Worm (Caenorhabditis elegans) whole organism, late embryonic: ENCODE results near the gene frpr-18.
A peak's percentile ranks its signal among the peaks of the same experiment; 100 is the strongest.

ENCODE experiments used
- C38D4.7 ChIP-seq: fragments of 200-800 bp; sonication (Bioruptor generic); optimal IDR thresholded peaks from 2 replicates; lab custom pipeline; 2018; ENCODE audit warnings: mild to moderate bottlenecking, missing genetic modification characterization, moderate library complexity, missing compliant biosample characterization
- K02D7.2 ChIP-seq: sonication (generic microtip); optimal IDR thresholded peaks from 2 replicates; lab custom pipeline; 2017; ENCODE audit warnings: mild to moderate bottlenecking, missing genetic modification characterization, missing compliant biosample characterization
- ahr-1 ChIP-seq: sonication (generic microtip); optimal IDR thresholded peaks from 2 replicates; lab custom pipeline; 2016; ENCODE audit warnings: missing genetic modification characterization, missing compliant biosample characterization
- ama-1 ChIP-seq: fragments of 150-350 bp; optimal IDR thresholded peaks from 2 replicates; lab custom pipeline; 2014
- ceh-22 ChIP-seq: sonication (generic microtip); optimal IDR thresholded peaks from 2 replicates; lab custom pipeline; 2017; ENCODE audit warnings: missing biosample characterization, missing genetic modification characterization
- ceh-24 ChIP-seq: sonication (generic microtip); optimal IDR thresholded peaks from 2 replicates; lab custom pipeline; 2016; ENCODE audit warnings: mild to moderate bottlenecking, missing genetic modification characterization, missing compliant biosample characterization
- ceh-34 ChIP-seq: sonication (generic microtip); optimal IDR thresholded peaks from 2 replicates; lab custom pipeline; 2016; ENCODE audit warnings: mild to moderate bottlenecking, missing genetic modification characterization, missing compliant biosample characterization
- ceh-48 ChIP-seq: sonication (generic microtip); optimal IDR thresholded peaks from 2 replicates; lab custom pipeline; 2016; ENCODE audit warnings: missing genetic modification characterization, inconsistent platforms, missing compliant biosample characterization
- ceh-6 ChIP-seq: fragments of 200-800 bp; sonication (Bioruptor generic); optimal IDR thresholded peaks from 2 replicates; lab custom pipeline; 2018; ENCODE audit warnings: mild to moderate bottlenecking, missing genetic modification characterization, missing compliant biosample characterization
- che-1 ChIP-seq: sonication (generic microtip); optimal IDR thresholded peaks from 2 replicates; lab custom pipeline; 2016; ENCODE audit warnings: mild to moderate bottlenecking, missing genetic modification characterization, missing compliant biosample characterization
- dmd-4 ChIP-seq: sonication (generic microtip); optimal IDR thresholded peaks from 2 replicates; lab custom pipeline; 2016; ENCODE audit warnings: borderline replicate concordance, missing genetic modification characterization, missing compliant biosample characterization
- dve-1 ChIP-seq: sonication (generic microtip); optimal IDR thresholded peaks from 2 replicates; lab custom pipeline; 2017; ENCODE audit warnings: antibody characterized with exemption, mild to moderate bottlenecking, missing genetic modification characterization, missing compliant biosample characterization
- elt-2 ChIP-seq: sonication (generic microtip); optimal IDR thresholded peaks from 2 replicates; lab custom pipeline; 2016; ENCODE audit warnings: missing genetic modification reagents, missing genetic modification characterization, missing compliant biosample characterization
- ets-4 ChIP-seq: sonication (generic microtip); optimal IDR thresholded peaks from 2 replicates; lab custom pipeline; 2016; ENCODE audit warnings: missing genetic modification characterization, missing compliant biosample characterization
- fkh-10 ChIP-seq: fragments of 150-350 bp; optimal IDR thresholded peaks from 2 replicates; lab custom pipeline; 2014; ENCODE audit warnings: missing biosample characterization, missing genetic modification reagents, missing genetic modification characterization
- gmeb-2 ChIP-seq: sonication (generic microtip); optimal IDR thresholded peaks from 2 replicates; lab custom pipeline; 2016; ENCODE audit warnings: missing genetic modification characterization, inconsistent platforms, missing compliant biosample characterization
- hlh-13 ChIP-seq: fragments of 200-800 bp; sonication (Bioruptor generic); optimal IDR thresholded peaks from 2 replicates; lab custom pipeline; 2018; ENCODE audit warnings: mild to moderate bottlenecking, missing genetic modification characterization, missing compliant biosample characterization
- hlh-30 ChIP-seq: sonication (generic microtip); optimal IDR thresholded peaks from 2 replicates; lab custom pipeline; 2017; ENCODE audit warnings: antibody characterized with exemption, missing genetic modification characterization, missing compliant biosample characterization; ENCODE audit not compliant: insufficient read depth
- hlh-6 ChIP-seq: sonication (generic microtip); optimal IDR thresholded peaks from 2 replicates; lab custom pipeline; 2016; ENCODE audit warnings: missing genotype, missing genetic modification characterization, missing compliant biosample characterization
- lim-6 ChIP-seq: sonication (generic microtip); optimal IDR thresholded peaks from 2 replicates; lab custom pipeline; 2016; ENCODE audit warnings: missing genetic modification characterization, missing compliant biosample characterization
- madf-2 ChIP-seq: sonication (generic microtip); optimal IDR thresholded peaks from 2 replicates; lab custom pipeline; 2017; ENCODE audit warnings: missing genetic modification characterization, missing compliant biosample characterization
- mec-3 ChIP-seq: sonication (generic microtip); optimal IDR thresholded peaks from 2 replicates; lab custom pipeline; 2016; ENCODE audit warnings: borderline replicate concordance, missing genetic modification characterization, missing compliant biosample characterization
- nhr-11 ChIP-seq: fragments of 150-350 bp; optimal IDR thresholded peaks from 2 replicates; lab custom pipeline; 2014; ENCODE audit warnings: missing biosample characterization, missing genetic modification characterization
- nhr-232 ChIP-seq: sonication (generic microtip); optimal IDR thresholded peaks from 2 replicates; lab custom pipeline; 2016; ENCODE audit warnings: missing genetic modification characterization, missing compliant biosample characterization
- odd-2 ChIP-seq: sonication (generic microtip); optimal IDR thresholded peaks from 2 replicates; lab custom pipeline; 2017; ENCODE audit warnings: antibody characterized with exemption, mild to moderate bottlenecking, missing genetic modification characterization, missing compliant biosample characterization
- pag-3 ChIP-seq: sonication (generic microtip); optimal IDR thresholded peaks from 2 replicates; lab custom pipeline; 2016; ENCODE audit warnings: missing compliant biosample characterization, missing genetic modification characterization, borderline replicate concordance
- pat-9 ChIP-seq: fragments of 200-800 bp; sonication (Bioruptor generic); optimal IDR thresholded peaks from 2 replicates; lab custom pipeline; 2018; ENCODE audit warnings: mild to moderate bottlenecking, missing genetic modification characterization, moderate library complexity, missing compliant biosample characterization
- pha-4 ChIP-seq: fragments of 150-350 bp; optimal IDR thresholded peaks from 2 replicates; lab custom pipeline; 2018; ENCODE audit warnings: missing biosample characterization, missing genetic modification reagents, missing genetic modification characterization
- pros-1 ChIP-seq: fragments of 150-350 bp; optimal IDR thresholded peaks from 2 replicates; lab custom pipeline; 2014; ENCODE audit warnings: missing biosample characterization, missing genetic modification reagents, missing genetic modification characterization
- ref-2 ChIP-seq: sonication (generic microtip); optimal IDR thresholded peaks from 2 replicates; lab custom pipeline; 2016; ENCODE audit warnings: missing genetic modification characterization, missing compliant biosample characterization
- syd-9 ChIP-seq: sonication (generic microtip); optimal IDR thresholded peaks from 2 replicates; lab custom pipeline; 2016; ENCODE audit warnings: mild to moderate bottlenecking, missing genetic modification characterization, moderate library complexity, missing compliant biosample characterization
- tbx-2 ChIP-seq: sonication (generic microtip); optimal IDR thresholded peaks from 2 replicates; lab custom pipeline; 2016; ENCODE audit warnings: missing genetic modification characterization, missing compliant biosample characterization
- tbx-7 ChIP-seq: sonication (generic microtip); optimal IDR thresholded peaks from 2 replicates; lab custom pipeline; 2016; ENCODE audit warnings: missing genotype, missing genetic modification characterization, missing compliant biosample characterization
- ttx-3 ChIP-seq: sonication (generic microtip); optimal IDR thresholded peaks from 2 replicates; lab custom pipeline; 2016; ENCODE audit warnings: missing genetic modification reagents, missing genetic modification characterization, missing compliant biosample characterization
- unc-3 ChIP-seq, 2 experiments: fragments of 200-800 bp in 1 of 2; sonication (Bioruptor generic) in 1 of 2; sonication (generic microtip) in 1 of 2; conservative IDR thresholded peaks in 1 of 2; optimal IDR thresholded peaks in 1 of 2; 2 replicates each; pipeline versions ENCODE4 v1.3.6 to Lab custom; 2016 to 2022; ENCODE audit warnings: missing compliant biosample characterization in 2 of 2, missing genetic modification characterization in 2 of 2, missing genetic modification reagents in 1 of 2
- unc-42 ChIP-seq: sonication (generic microtip); optimal IDR thresholded peaks from 2 replicates; lab custom pipeline; 2016; ENCODE audit warnings: missing genotype, missing genetic modification characterization, missing compliant biosample characterization
- unc-86 ChIP-seq: sonication (generic microtip); optimal IDR thresholded peaks from 2 replicates; lab custom pipeline; 2016; ENCODE audit warnings: missing genetic modification characterization, missing compliant biosample characterization
- ztf-16 ChIP-seq: sonication (generic microtip); optimal IDR thresholded peaks from 2 replicates; lab custom pipeline; 2017; ENCODE audit warnings: missing genetic modification characterization, missing compliant biosample characterization

Gene frpr-18

DNA sequence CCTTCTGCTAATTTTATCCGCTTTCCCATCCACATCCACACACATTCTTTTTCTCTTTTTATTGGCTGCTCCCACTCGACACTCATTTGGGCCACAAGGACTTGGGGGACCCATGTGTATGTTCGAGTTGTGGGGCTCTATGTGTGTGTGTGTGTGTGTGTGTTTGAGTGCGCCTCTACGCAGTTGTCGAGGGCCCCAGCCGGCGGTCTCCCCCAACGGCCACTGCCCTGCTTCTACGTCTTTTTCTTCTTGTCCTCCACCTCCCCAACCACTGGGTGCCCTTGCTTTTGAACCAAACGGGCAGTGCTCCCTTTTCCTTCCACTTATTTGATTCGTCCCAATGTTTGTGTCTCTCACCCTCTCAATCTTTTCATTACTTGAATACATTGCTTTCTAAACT is 10.5 kb downstream of the frpr-18 start (continued):
- no peak for TF ChIP-seq pros-1 (tag; lab: Kevin White, UChicago)

DNA sequence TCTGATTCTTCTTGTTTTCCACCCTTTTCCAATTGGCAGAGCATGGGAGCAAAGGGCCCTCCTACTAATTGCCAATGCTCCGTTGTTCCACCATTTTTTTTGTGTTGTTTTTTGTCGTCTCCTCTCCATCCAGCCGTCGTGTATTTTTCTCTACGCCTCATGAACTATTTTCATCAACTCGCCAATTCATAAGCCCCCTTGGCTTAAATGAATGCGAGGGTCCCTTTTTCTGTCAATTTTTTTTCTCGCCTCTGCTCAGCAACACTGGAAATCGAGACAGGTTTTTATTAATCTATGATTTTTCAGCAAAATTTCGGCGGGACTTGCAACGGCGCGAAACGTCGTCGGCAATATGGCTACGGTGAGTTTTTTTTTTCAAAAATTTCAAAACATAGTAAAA is 10.9 kb downstream of the frpr-18 start, which contains the start of gene unc-70:
TSS of gene unc-70 (plus strand) at position 301 of the 400 bp plus-strand sequence.
- TF ChIP-seq madf-2 = no peak
- TF ChIP-seq unc-3 (GFP tag; conservative IDR thresholded peaks at IDR 0.05; lab: Robert Waterston, UW) = no peak
- peak; percentile 15 for TF ChIP-seq unc-3 (tag; optimal IDR thresholded peaks at IDR 0.05; lab: Kevin White, UChicago)
- TF ChIP-seq nhr-11 (tag; lab: Kevin White, UChicago) = no peak

- TF ChIP-seq ahr-1 (no peak), elt-2 (tag; lab: Kevin White, UChicago) (peak; percentile 55), nhr-11 (tag; lab: Kevin White, UChicago) (no peak)
These were observed 11.6 kb downstream of the frpr-18 start for ce11 chrV:6881735-6882134.

ce11 chrV:6882452-6882939 is 12.4 kb downstream of the frpr-18 start:
- TF ChIP-seq unc-42 (tag; lab: Kevin White, UChicago) (peak; percentile 57), hlh-13 (no peak)

ce11 chrV:6885070-6885469 is 15.0 kb downstream of the frpr-18 start:
- TF ChIP-seq pat-9 = no peak
- no peak for TF ChIP-seq tbx-7 (tag; lab: Kevin White, UChicago)
- TF ChIP-seq pag-3 (tag; lab: Kevin White, UChicago) = no peak
- TF ChIP-seq hlh-30 (tag; lab: Kevin White, UChicago) = no peak
- TF ChIP-seq K02D7.2 (tag; lab: Kevin White, UChicago) = no peak
- no peak for TF ChIP-seq hlh-6 (tag; lab: Kevin White, UChicago)
- no peak for TF ChIP-seq mec-3 (tag; lab: Kevin White, UChicago)
- TF ChIP-seq nhr-11 (tag; lab: Kevin White, UChicago) = no peak
- TF ChIP-seq dmd-4 (tag; lab: Kevin White, UChicago) = no peak
- TF ChIP-seq ztf-16 (tag; lab: Kevin White, UChicago) = no peak
- TF ChIP-seq unc-3 (GFP tag; conservative IDR thresholded peaks at IDR 0.05; lab: Robert Waterston, UW) = no peak
- TF ChIP-seq unc-3 (tag; optimal IDR thresholded peaks at IDR 0.05; lab: Kevin White, UChicago) = no peak
- TF ChIP-seq hlh-13 = no peak
- TF ChIP-seq madf-2 = no peak
- no peak for TF ChIP-seq syd-9 (tag; lab: Kevin White, UChicago)
- TF ChIP-seq, all 69 proteins: peak for 0

ce11 chrV:6888828-6889227 is 18.7 kb downstream of the frpr-18 start:
- TF ChIP-seq gmeb-2 (tag; lab: Kevin White, UChicago) (peak; percentile 73), ets-4 (tag; lab: Kevin White, UChicago) (no peak), tbx-2 (tag; lab: Kevin White, UChicago) (peak; percentile 52), fkh-10 (GFP tag; lab: Kevin White, UChicago) (no peak), lim-6 (tag; lab: Kevin White, UChicago) (peak; percentile 19), unc-3 (GFP tag; conservative IDR thresholded peaks at IDR 0.05; lab: Robert Waterston, UW) (peak; percentile 57; the same call in 1 of the 2 replicates), unc-3 (tag; optimal IDR thresholded peaks at IDR 0.05; lab: Kevin White, UChicago) (peak; percentile 69), ceh-22 (tag; lab: Kevin White, UChicago) (no peak), pag-3 (tag; lab: Kevin White, UChicago) (no peak), ceh-24 (peak; percentile 61), ahr-1 (peak; percentile 50), nhr-232 (peak; percentile 72), K02D7.2 (tag; lab: Kevin White, UChicago) (peak; percentile 62), ztf-16 (tag; lab: Kevin White, UChicago) (peak; percentile 76), ceh-6 (GFP tag; lab: Kevin White, UChicago) (peak; percentile 78), ttx-3 (peak; percentile 76), pros-1 (tag; lab: Kevin White, UChicago) (no peak), odd-2 (tag; lab: Kevin White, UChicago) (peak; percentile 18), dve-1 (tag; lab: Kevin White, UChicago) (peak; percentile 38), syd-9 (tag; lab: Kevin White, UChicago) (peak; percentile 77), ceh-34 (tag; lab: Kevin White, UChicago) (peak; percentile 83), che-1 (tag; lab: Kevin White, UChicago) (peak; percentile 83), ceh-48 (peak; percentile 46), unc-86 (tag; lab: Kevin White, UChicago) (peak; percentile 78), ref-2 (tag; lab: Kevin White, UChicago) (peak; percentile 82), madf-2 (peak; percentile 75), hlh-13 (peak; percentile 70), pha-4 (no peak), elt-2 (tag; lab: Kevin White, UChicago) (peak; percentile 82), C38D4.7 (GFP tag; lab: Kevin White, UChicago) (peak; percentile 84), ama-1 (lab: Kevin White, UChicago) (no peak), tbx-7 (tag; lab: Kevin White, UChicago) (no peak)
